Worm (Caenorhabditis elegans): ENCODE measurements around the gene C01B10.7.

DNA sequence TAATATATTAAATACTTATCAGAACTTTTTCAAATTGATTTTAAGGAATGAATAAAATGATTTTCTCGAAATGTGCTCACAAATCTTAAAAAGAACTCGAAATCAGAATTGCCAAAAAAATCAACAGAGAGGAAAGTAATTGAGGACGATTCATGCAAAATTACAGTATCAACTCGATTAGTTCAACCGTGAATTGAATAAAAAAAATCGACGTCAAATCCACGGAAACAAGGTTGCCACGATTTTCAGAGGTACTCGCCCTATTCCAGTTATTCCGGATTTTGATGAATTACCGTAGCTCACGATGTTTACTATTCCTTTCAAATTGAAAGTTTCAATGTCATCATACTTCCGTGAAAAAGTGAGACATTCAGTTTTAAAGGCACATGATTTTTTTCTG lies 36.0 kb upstream of the C01B10.7 start, which contains the start of gene F15B10.3:
- TF ChIP-seq ztf-29 (GFP tag; IDR thresholded peaks at IDR 0.05) (no peak), cog-1 (tag; optimal IDR thresholded peaks at IDR 0.05) (no peak), med-1 (GFP tag; optimal IDR thresholded peaks at IDR 0.05; ENCODE audit: insufficient read depth) (no peak), ztf-23 (GFP tag; IDR thresholded peaks at IDR 0.05) (no peak), ref-1 (GFP tag; conservative IDR thresholded peaks at IDR 0.05) (no peak), tab-1 (GFP tag; IDR thresholded peaks at IDR 0.05) (no peak)
